Fruit fly (Drosophila melanogaster) ovary, adult (tissue): ENCODE measurements around the gene Rph.

Experiments
- CG17801 ChIP-seq: fragments of 200-800 bp; optimal IDR thresholded peaks from 2 replicates; lab custom pipeline; 2019; ENCODE audit warnings: missing biosample characterization, mild to moderate bottlenecking, missing genetic modification characterization, moderate library complexity; ENCODE audit not compliant: partially characterized antibody

Gene Rph

DNA sequence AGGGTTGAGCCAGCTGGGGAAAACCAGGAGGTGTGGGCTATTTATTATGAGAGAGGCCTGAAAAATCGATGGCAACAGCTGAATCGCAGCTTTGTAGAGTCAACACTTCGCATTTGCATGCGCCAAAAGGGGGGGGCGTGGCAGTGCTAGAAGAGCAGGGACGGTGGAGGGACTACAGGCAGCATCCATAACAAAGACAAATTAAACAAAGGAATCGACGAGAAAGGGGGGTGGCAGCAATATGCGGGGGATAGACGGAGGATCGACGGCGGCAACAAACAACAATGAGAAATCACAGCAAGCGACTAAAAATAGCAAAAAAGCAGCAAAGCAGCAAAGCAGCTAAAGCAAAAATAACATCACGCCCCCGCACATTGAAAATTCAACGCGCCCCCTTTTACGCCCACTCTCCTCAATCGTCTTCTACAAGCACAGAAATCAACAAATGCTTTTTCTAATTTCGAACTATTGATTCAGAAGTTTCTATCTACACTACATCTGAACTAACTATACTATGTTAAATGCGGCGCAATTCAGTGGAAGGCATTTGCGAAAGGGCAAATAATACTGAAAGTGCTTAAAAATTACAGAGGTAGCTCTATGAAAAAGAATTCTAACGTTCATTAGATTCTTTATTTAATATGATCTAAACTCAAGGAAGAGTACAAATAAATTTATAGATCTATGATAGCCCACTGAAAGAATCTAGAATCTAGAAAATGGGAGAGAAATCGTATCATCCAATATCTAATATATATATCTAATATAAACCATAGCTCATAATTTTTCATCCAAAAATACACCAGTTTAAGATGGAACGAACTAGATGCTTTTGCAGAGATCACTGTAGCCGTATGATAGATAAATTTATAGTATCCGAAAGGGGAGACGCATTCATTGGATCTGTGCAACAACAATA is 22.4 kb downstream of the Rph start:
- no peak for TF ChIP-seq CG17801 (GFP tag; lab: Kevin White, UChicago)

DNA sequence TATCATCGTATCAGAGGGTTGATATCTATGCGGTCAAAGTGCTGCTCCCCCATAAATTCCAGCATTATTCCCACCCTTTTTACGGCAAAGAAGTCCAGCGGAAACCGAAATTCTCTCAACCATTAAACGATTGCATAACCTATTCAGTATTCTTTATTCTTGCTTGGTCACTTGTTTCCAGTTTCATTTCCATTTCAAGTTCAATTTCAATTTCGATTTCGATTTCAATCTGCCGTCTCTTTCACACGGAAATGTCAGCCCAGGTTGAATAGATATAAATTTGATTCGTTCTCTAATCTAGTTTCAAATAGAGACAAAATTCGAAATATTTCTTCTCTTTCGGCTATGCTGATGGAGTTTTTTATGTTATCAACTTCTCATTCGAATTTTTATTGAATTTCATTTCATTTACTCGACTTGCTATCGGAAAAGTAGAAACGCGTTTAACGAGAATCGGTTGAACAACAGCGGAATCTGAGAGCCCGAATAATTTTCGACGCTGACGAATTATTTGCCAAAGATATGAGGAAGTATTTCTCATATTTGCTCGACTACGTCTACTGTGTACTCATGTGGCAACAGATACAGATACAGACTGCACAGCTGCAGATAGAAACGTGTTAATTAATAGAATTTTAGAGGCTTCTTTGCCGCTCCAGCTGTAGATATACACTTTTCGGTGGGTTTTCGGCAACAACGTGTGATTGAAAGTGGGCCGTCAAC is 24.6 kb downstream of the Rph start:
- no peak for TF ChIP-seq CG17801 (GFP tag; lab: Kevin White, UChicago)

DNA sequence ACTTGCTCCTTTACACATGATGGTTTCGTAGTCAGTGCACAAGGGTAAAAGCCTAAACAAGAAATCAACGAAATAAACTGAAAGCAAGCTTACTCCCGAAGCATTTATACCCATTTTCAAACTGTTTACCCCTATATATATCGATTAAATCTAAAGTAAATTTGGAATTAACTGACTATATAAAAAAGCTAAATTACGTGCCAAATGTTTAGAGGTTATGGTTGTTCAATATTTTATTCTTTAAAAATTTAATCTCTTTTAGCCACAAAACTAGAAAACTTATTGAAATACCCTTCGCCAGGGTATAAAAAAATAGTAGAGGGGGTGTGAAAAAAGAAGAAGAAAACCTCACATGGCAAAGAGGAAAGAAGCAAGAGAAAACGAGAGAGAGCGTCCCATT is 25.7 kb downstream of the Rph start:
- no peak for TF ChIP-seq CG17801 (GFP tag; lab: Kevin White, UChicago)

DNA sequence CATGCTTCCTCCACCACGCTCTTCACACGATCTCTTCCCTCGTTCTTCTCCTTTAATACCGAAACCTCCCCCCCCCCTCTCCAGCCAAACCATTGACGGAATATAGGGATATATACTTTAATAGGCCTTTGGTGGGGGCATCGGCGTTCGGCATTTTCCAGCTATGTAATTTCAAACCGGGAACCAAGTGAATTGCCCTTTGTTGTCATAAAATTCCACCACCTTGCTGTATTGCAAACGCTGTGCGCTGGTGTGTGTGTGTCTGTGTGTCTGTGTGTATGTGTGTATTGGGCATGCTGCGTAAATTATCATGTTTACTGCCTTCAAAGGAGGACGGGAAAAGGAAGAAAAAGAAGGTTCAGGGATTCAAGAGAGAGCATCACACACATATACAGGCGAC is 26.1 kb downstream of the Rph start:
- TF ChIP-seq CG17801 (GFP tag; lab: Kevin White, UChicago) = no peak

DNA sequence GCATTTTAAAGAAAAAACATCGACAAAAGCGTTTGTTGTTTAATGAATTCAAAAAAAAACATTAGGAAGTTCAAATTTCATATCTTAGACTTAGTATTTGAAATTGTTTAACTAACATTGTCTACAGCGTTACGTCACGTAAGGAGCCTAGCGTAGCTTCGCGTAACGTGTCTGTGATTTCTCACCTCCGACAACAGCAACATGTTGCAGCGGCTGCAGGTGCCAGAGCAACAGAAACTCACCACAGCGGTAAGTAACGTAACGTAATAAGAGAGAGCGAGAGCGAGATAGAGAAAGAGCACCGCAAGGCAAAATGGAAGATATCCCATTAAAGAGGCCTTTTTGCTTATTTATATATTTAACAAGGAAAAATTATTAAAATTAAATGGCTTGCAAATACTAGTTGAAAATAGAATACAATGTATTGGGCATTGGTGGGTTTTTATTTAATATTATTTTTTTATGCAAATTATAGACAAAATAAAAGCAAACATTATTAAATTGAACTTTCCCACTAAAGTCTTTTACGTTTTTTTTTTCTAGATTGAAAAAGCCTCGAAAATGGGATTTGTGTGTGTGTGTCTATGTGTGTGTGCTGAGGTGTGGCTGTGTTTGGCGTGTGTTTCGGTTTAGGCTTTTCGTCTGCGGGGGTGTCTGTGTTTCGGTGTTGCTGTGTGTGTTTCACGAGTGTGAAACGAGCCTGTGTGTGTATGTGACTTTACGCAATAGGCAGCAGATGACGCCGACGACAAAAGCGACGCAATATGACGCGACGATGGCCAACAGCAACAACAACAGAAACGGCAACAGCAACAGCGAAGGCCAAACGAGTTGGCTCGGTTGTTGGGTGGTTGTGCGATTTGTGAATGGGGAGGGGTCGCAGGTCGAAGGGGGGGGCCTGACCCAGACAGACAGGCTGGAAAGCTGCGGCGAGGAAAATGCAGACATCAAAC is 27.3 kb downstream of the Rph start:
- TF ChIP-seq CG17801 (GFP tag; lab: Kevin White, UChicago) = no peak

DNA sequence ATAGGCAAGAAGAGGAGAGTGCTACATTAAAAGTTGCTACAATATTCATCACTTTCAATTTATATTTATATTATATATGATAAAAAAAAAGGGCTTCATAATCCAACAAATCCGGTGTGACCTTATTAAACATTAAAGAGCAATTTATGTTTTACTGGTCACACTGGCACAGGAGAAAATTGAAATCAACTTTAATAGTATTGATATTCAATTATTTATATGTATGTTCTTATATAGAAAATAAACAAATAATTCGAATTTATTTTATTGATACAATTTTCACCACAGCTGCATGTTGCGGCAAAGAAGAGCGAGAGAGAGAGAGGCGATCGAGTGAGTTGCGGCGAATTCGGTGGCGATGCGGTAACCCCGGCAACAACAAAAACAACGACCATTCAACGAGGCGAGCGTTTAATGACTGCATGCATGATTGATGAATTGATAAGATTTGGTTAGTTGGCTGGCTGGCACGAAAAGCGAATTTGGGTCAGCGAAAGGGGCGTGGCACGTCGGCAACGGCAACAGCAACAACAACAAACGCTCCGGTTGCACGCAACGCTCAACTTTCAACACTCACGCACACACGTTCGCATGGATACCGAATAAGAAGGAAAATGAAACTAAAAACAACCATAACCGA is 28.1 kb downstream of the Rph start:
- no peak for TF ChIP-seq CG17801 (GFP tag; lab: Kevin White, UChicago)

DNA sequence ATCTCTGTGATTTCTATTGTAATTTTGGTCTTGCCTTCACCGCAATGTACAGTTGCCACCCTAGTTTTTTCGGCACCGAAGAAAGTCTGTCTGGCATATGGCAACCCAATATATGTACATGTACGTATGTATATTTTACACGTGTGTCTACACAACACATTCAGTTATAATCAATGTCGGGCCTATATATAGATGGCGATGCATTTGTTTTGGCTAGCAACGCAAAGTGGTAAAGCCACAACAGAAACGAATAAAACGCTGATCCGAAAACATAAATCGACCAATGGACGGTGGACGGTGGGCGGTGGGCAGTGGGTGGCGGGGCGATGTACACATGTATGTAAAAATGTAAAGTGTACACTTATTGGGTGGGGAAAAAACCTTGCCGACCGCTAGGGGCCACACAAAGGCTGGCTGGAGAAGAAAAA is 28.9 kb downstream of the Rph start:
- no peak for TF ChIP-seq CG17801 (GFP tag; lab: Kevin White, UChicago)

DNA sequence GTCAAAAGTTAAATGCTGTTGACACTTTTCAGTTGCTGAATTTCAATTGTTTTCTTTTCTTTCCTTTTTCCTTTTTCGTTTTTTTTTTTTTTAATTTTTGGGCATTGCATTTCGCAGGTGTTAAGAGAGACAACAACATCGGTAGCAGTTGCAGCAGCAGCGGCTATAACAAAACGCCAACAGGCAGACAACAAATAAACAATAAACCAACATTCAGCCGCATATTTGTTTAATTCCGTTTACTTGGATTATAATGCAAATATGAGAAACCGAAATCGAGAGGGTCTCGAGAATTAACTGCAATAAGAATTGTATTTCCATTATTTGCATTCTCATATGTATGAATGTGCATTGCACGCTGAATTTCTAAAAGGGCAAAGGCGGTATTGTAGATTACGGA is 29.4 kb downstream of the Rph start:
- no peak for TF ChIP-seq CG17801 (GFP tag; lab: Kevin White, UChicago)

DNA sequence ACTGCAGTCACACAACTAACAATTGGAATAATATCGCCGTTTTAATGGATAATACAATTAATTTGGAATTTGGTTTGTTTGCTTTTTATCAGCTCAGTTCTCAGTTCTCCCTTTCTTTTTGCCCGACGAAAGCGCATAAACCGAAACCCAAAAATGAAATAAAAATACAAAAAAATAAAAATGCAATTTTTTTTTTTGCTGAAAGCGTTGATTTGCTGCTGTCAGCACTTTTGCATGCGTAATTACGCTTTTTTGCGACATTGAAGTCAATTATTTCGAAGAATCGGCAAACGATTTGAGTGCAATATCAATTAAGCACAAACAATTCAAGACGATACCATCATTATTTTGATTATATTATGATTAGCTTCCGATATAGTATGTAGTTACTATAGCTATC is 30.1 kb downstream of the Rph start:
- TF ChIP-seq CG17801 (GFP tag; lab: Kevin White, UChicago) = peak; percentile 82

DNA sequence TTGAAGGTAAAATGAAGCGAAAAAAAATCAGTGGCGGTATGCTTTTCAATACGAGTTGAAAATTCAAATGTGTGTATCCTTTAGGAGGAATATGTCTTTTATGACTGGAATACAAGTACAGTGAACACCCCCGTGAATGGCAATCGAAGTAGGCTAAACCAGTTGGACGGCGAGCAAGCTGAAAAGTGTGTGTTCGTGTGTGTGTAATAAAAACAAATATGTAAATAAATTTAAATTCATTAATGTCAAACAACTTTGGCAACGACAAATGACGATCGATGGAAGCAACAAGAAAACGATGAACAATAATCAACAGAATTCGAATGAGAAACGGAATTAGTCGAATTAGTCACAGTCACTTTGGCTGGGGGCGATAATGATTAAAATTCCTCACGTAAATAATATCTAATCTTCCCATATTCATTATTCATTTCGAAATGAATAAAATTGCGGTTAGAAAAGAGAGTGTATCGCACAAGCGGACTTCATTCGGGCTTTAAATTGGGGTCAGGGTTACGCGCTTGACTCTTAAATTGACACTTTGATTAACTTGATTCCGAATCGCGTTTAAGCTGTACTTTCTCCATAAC is 31.3 kb downstream of the Rph start:
- TF ChIP-seq CG17801 (GFP tag; lab: Kevin White, UChicago) = no peak

DNA sequence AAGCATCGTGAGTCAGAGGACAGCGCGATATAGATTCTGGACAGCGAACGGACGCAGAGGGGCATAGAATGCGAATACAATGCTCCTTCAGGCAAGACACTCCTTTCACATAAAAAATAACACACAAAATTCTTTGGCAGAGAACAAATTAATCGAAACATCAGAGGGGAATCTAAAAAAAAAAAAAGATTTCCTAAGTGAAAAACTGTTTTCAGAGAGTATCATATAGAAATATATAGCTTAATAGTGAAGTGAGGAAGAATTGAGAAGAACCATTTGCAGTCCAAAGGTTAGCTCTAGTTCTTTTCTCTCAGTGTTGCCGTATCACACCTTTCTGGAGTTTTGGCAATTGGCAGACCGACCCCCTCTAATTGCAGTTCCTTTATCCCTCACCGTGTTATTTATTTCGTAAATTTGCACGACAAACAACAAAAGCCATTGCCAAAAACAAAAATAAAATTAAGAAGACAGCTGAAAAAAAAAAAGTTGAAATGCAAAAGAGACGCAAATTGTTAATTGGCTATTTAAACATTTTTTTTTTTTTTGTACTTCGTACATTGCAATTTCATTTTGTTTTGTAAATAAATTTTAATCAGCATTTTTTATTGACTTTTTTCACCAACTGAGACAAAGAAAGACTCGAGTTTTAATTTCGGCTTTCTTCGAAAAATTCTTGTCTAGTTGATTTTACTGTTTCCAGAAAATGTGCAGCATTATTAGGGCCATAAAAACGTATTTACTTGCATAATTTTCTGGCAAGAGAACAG is 33.8 kb downstream of the Rph start:
- TF ChIP-seq CG17801 (GFP tag; lab: Kevin White, UChicago) = peak; percentile 65

DNA sequence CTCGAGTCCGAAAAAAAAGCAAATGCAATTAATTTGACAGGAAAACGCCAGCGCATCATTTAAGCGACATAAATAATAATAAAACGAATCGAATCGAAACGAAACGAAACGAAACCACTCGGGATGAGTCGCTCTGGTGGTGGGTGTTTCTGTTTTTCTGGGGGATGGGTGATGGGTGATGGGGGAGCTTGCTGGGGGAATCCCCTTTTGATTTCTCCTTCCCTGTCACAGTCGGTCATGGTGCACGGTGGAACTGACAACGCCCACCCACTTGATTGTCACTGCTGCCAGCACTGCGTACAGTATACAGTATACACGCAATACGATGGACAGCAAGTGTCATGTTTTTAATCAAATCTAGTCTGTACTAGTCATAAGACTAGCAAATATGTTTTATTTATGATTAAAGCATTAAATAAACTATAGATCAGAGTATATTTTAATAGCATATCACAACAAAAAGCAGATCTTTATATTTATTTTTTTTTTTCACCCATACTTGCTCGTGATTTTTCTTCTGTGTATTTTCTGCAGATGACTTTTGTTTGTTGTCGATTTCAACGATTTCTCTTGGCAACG is 35.5 kb downstream of the Rph start:
- no peak for TF ChIP-seq CG17801 (GFP tag; lab: Kevin White, UChicago)

DNA sequence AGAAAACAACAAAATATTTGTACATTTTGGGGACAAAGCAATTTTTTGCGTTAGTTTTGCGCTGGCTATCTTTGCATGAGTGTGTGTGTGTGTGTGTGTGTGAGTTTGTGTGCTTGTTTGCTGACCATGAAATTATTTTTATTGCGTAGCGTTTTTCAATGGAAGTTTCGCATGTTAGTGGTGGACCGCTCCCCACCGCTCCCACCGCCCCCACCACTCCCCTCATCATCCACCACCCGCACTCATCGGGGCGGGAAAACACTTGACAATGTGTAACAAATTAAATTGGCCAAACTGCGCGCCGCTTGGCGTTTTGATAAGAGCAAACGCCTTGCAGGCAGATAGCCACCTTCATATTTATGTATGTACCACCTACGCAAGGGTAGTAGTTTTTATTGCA is 38.2 kb downstream of the Rph start:
- no peak for TF ChIP-seq CG17801 (GFP tag; lab: Kevin White, UChicago)
